Fruit fly (Drosophila melanogaster): ENCODE results near the gene CG12948.

DNA sequence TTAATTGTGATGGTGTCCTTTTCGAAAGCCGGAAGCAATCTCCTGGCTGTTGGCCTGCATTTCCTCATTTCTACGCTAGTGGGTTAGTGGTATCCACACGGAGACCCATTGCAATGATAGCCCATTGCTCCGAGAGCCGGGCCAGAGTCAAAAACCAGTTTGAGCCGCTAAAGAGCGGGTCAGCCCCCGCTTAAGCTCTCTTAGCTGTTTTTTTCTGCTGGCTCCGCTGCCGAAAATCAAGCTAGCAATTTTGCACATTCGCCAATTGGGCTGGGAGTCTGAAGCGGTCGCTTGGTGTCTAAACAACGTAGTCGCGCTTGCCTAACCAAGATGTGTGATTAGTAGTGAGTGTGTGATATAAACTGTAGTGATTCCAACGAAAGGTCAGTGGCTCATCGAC, 32.2 kb upstream of the CG12948 start, which contains the start of gene CG12947:
- TF ChIP-seq insv (optimal IDR thresholded peaks at IDR 0.05) (no peak), psq (optimal IDR thresholded peaks at IDR 0.05) (no peak), Sin3A (optimal IDR thresholded peaks at IDR 0.05) (no peak)
